Fruit fly (Drosophila melanogaster): ENCODE results near the gene CG4045.

CG4045 gene

DNA sequence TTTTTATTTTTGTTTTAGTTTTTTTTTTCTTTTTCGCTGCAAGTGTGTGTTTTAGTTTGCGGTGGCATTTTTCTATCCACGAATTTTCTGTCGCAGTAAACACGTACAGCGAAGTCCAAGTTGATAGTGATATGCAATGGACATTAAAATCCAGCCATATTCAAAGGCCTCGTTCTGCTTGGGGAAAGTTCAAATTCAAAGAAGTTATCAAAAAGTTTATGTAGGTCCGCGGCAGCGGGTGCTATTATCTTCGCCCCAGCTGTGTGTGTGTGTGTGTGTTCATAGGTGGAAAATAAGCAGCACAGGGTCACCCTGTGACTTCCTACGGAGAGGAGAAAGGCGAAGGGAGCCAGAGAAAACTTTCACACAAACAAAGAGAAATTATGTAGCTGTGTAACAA is 11.8 kb upstream of the CG4045 start (continued):
- TF ChIP-seq Vsx1 (GFP tag; optimal IDR thresholded peaks at IDR 0.05), result no peak
- no peak for TF ChIP-seq CG4404 (GFP tag; IDR thresholded peaks at IDR 0.05)
- TF ChIP-seq sug (tag; optimal IDR thresholded peaks at IDR 0.05), result no peak
- no peak for TF ChIP-seq abd-A (tag; optimal IDR thresholded peaks at IDR 0.05)
- TF ChIP-seq sim (GFP tag; IDR thresholded peaks at IDR 0.05), result no peak
- peak; percentile 53; the same call in 1 of the 3 replicates for TF ChIP-seq CG11695 (GFP tag; IDR thresholded peaks at IDR 0.05)
- 0 out of 3 replicates have a peak, but pooled peaks have one; percentile 52 for TF ChIP-seq CG11456 (GFP tag; IDR thresholded peaks at IDR 0.05)
- TF ChIP-seq Sox102F (GFP tag; optimal IDR thresholded peaks at IDR 0.05), result peak; percentile 71
- no peak for TF ChIP-seq CG6272 (GFP tag; IDR thresholded peaks at IDR 0.05)
- TF ChIP-seq org-1 (GFP tag; optimal IDR thresholded peaks at IDR 0.05), result peak; percentile 54
- peak; percentile 33 for TF ChIP-seq HmgZ (tag; optimal IDR thresholded peaks at IDR 0.05)
- peak in 1 of 2 experiments; percentile 3 for TF ChIP-seq Eip74EF (GFP tag; optimal IDR thresholded peaks at IDR 0.05)
- peak; percentile 76 for TF ChIP-seq slbo (GFP tag; IDR thresholded peaks at IDR 0.05)
- TF ChIP-seq CG11560 (tag; IDR thresholded peaks at IDR 0.05), result no peak
- TF ChIP-seq Elba2 (GFP tag; optimal IDR thresholded peaks at IDR 0.05), result no peak
- TF ChIP-seq CG32532 (GFP tag; IDR thresholded peaks at IDR 0.05), result peak; percentile 66
- peak; percentile 29 for TF ChIP-seq CG18011 (GFP tag; optimal IDR thresholded peaks at IDR 0.05)
- peak; percentile 62 for TF ChIP-seq CG10321 (GFP tag; IDR thresholded peaks at IDR 0.05)
- TF ChIP-seq h (optimal IDR thresholded peaks at IDR 0.05), result no peak
- no peak for TF ChIP-seq prd (optimal IDR thresholded peaks at IDR 0.05)
- peak; percentile 82 for TF ChIP-seq prd (GFP tag; IDR thresholded peaks at IDR 0.05)
- TF ChIP-seq CTCF (GFP tag; optimal IDR thresholded peaks at IDR 0.05), result no peak
- 0 out of 2 replicates have a peak, but pooled peaks have one; percentile 33 for TF ChIP-seq CG4360 (GFP tag; IDR thresholded peaks at IDR 0.05)
- TF ChIP-seq sens-2 (GFP tag; IDR thresholded peaks at IDR 0.05), result no peak
- no peak for TF ChIP-seq gfzf (GFP tag; optimal IDR thresholded peaks at IDR 0.05)
- peak; percentile 70 for TF ChIP-seq oc (tag; optimal IDR thresholded peaks at IDR 0.05)
- TF ChIP-seq CG10979 (tag; optimal IDR thresholded peaks at IDR 0.05), result peak; percentile 47
- TF ChIP-seq CG1792 (GFP tag; optimal IDR thresholded peaks at IDR 0.05), result no peak
- TF ChIP-seq dm (GFP tag; optimal IDR thresholded peaks at IDR 0.05), result peak; percentile 52
- peak; percentile 35; the same call in 1 of the 2 replicates for TF ChIP-seq Ada2b (GFP tag; IDR thresholded peaks at IDR 0.05)
- peak; percentile 42; the same call in 1 of the 2 replicates for TF ChIP-seq Oaz (GFP tag; IDR thresholded peaks at IDR 0.05)
- TF ChIP-seq stc (GFP tag; IDR thresholded peaks at IDR 0.05), result peak; percentile 67
- TF ChIP-seq wdn (GFP tag; IDR thresholded peaks at IDR 0.05), result peak; percentile 53
- no peak for TF ChIP-seq CG15514 (GFP tag; optimal IDR thresholded peaks at IDR 0.05)
- TF ChIP-seq wor (GFP tag; IDR thresholded peaks at IDR 0.05), result peak; percentile 76
- 0 out of 3 replicates have a peak, but pooled peaks have one; percentile 41 for TF ChIP-seq otp (GFP tag; IDR thresholded peaks at IDR 0.05)
- TF ChIP-seq inv (GFP tag; IDR thresholded peaks at IDR 0.05; ENCODE audit: partially characterized antibody), result no peak
- TF ChIP-seq CG9609 (GFP tag; optimal IDR thresholded peaks at IDR 0.05), result peak; percentile 34
- TF ChIP-seq CG6813 (GFP tag; optimal IDR thresholded peaks at IDR 0.05), result no peak
- no peak for TF ChIP-seq zen2 (GFP tag; IDR thresholded peaks at IDR 0.05; ENCODE audit: partially characterized antibody)
- TF ChIP-seq MESR4 (GFP tag; optimal IDR thresholded peaks at IDR 0.05), result no peak
- TF ChIP-seq CG12299 (tag; optimal IDR thresholded peaks at IDR 0.05), result no peak
- TF ChIP-seq NK7.1 (GFP tag; optimal IDR thresholded peaks at IDR 0.05), result no peak
- peak; percentile 18 for TF ChIP-seq fd3F (GFP tag; optimal IDR thresholded peaks at IDR 0.05)
- TF ChIP-seq yki (optimal IDR thresholded peaks at IDR 0.05), result no peak
- peak; percentile 5 for TF ChIP-seq CG10267 (tag; optimal IDR thresholded peaks at IDR 0.05)
- TF ChIP-seq CG2199 (GFP tag; IDR thresholded peaks at IDR 0.05), result 0 out of 3 replicates have a peak, but pooled peaks have one; percentile 62
- TF ChIP-seq ap (GFP tag; IDR thresholded peaks at IDR 0.05), result peak; percentile 62
- peak; percentile 69 for TF ChIP-seq CG2712 (tag; optimal IDR thresholded peaks at IDR 0.05)
- no peak for TF ChIP-seq nerfin-2 (GFP tag; IDR thresholded peaks at IDR 0.05; ENCODE audit: partially characterized antibody)
- no peak for TF ChIP-seq hbn (GFP tag; IDR thresholded peaks at IDR 0.05; ENCODE audit: partially characterized antibody)
- peak; percentile 44 for TF ChIP-seq Ssrp (tag; optimal IDR thresholded peaks at IDR 0.05)

Data from whole organism, embryonic.